Worm (Caenorhabditis elegans) whole organism, mixed stage, embryonic: ENCODE measurements around the gene tnt-3.

Experiments
- nhr-12 ChIP-seq: fragments of 150-350 bp; optimal IDR thresholded peaks from 2 replicates; lab custom pipeline; 2014; ENCODE audit warnings: missing biosample characterization, missing genetic modification characterization
- nhr-28 ChIP-seq: fragments of 150-350 bp; optimal IDR thresholded peaks from 2 replicates; lab custom pipeline; 2014; ENCODE audit warnings: missing biosample characterization, missing genetic modification characterization
- pha-4 ChIP-seq: fragments of 150-350 bp; optimal IDR thresholded peaks from 2 replicates; lab custom pipeline; 2018; ENCODE audit warnings: missing biosample characterization, missing genetic modification reagents, missing genetic modification characterization
- snpc-4 ChIP-seq: fragments of 150-350 bp; optimal IDR thresholded peaks from 2 replicates; lab custom pipeline; 2014; ENCODE audit warnings: missing biosample characterization, missing genetic modification characterization
- sptf-1 ChIP-seq: sonication (generic microtip); optimal IDR thresholded peaks from 2 replicates; lab custom pipeline; 2017; ENCODE audit warnings: mild to moderate bottlenecking, missing genetic modification characterization, moderate library complexity, missing compliant biosample characterization
- unc-62 ChIP-seq: fragments of 150-350 bp; optimal IDR thresholded peaks from 2 replicates; lab custom pipeline; 2014; ENCODE audit warnings: missing biosample characterization, missing genetic modification reagents, missing genetic modification characterization
- ztf-11 ChIP-seq: fragments of 150-350 bp; optimal IDR thresholded peaks from 2 replicates; lab custom pipeline; 2014; ENCODE audit warnings: missing biosample characterization, missing genetic modification characterization

ce11 chrX:7989155-7989554, 44.3 kb upstream of the tnt-3 start:
- TF ChIP-seq unc-62 (no peak), pha-4 (tag; lab: Kevin White, UChicago) (no peak), sptf-1 (tag; lab: Kevin White, UChicago) (no peak), ztf-11 (no peak), nhr-28 (no peak), snpc-4 (no peak), nhr-12 (tag; lab: Kevin White, UChicago) (no peak)
